Worm (Caenorhabditis elegans): ENCODE results near the gene pes-4.
A peak's percentile ranks its signal among the peaks of the same experiment; 100 is the strongest.

pes-4 gene

DNA sequence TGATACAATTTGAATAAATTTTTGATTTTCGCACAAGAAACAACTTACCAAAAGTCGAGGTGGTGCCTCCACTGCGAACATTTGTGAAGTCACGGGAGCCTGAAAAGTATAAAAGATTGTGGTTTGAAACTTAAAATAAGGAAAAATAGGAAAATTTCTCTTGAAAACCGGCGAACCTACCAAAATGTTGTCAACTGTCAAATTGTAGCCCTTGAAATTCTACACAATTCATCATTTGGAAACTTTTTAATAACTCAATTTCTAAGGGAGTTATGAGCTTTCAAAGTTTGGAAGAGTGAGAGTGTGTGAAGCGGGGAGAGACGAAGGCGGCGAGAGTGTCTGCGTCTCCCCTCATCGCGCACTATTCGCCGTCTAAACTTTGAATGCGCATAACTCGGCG, at the start of gene pes-4:
pes-4 (minus strand) TSS at position 101 of the 400 bp plus-strand sequence.
- TF ChIP-seq ceh-45 (GFP tag; IDR thresholded peaks at IDR 0.05), result no peak
- TF ChIP-seq tbx-7 (tag; optimal IDR thresholded peaks at IDR 0.05), result no peak
- no peak for TF ChIP-seq ceh-34 (tag; optimal IDR thresholded peaks at IDR 0.05)
- no peak for TF ChIP-seq F13H6.1 (tag; optimal IDR thresholded peaks at IDR 0.05)
- TF ChIP-seq ceh-30 (tag; optimal IDR thresholded peaks at IDR 0.05), result no peak
- no peak for TF ChIP-seq sdc-2 (tag; optimal IDR thresholded peaks at IDR 0.05)
- no peak for TF ChIP-seq ets-4 (tag; optimal IDR thresholded peaks at IDR 0.05)
- no peak for TF ChIP-seq eyg-1 (tag; optimal IDR thresholded peaks at IDR 0.05)
- TF ChIP-seq lin-11 (tag; optimal IDR thresholded peaks at IDR 0.05), result no peak
- no peak for TF ChIP-seq dmd-4 (tag; optimal IDR thresholded peaks at IDR 0.05; ENCODE audit: borderline replicate concordance)
- no peak for TF ChIP-seq pros-1 (tag; optimal IDR thresholded peaks at IDR 0.05)
- no peak for TF ChIP-seq ceh-31 (tag; optimal IDR thresholded peaks at IDR 0.05)
- no peak for TF ChIP-seq unc-55 (GFP tag; optimal IDR thresholded peaks at IDR 0.05)

DNA sequence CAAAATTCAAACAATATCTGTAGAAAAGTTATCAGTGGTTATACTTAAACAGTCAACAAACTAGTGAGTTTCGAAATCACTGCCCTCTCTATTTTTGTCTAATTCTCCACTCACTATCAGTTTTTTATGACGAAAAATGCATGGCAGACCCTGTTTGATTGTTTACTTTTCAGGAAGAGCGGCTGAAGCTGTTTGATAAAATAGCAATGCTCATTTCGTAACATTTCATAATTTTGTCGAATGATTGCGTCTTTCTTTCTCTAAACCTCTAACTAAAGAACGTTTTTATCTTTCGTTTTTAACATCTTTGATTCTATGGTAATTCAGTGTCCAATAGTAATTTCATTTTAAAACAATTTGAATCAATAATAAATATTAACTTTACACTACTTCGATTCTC, 49.1 kb upstream of the pes-4 start:
- TF ChIP-seq ceh-24 (tag; optimal IDR thresholded peaks at IDR 0.05) (no peak), elt-2 (tag; optimal IDR thresholded peaks at IDR 0.05) (peak; percentile 43), pag-3 (tag; optimal IDR thresholded peaks at IDR 0.05; ENCODE audit: borderline replicate concordance) (no peak), K02D7.2 (tag; optimal IDR thresholded peaks at IDR 0.05) (no peak), pat-9 (tag; optimal IDR thresholded peaks at IDR 0.05) (no peak), pqm-1 (tag; optimal IDR thresholded peaks at IDR 0.05) (peak; percentile 45)

DNA sequence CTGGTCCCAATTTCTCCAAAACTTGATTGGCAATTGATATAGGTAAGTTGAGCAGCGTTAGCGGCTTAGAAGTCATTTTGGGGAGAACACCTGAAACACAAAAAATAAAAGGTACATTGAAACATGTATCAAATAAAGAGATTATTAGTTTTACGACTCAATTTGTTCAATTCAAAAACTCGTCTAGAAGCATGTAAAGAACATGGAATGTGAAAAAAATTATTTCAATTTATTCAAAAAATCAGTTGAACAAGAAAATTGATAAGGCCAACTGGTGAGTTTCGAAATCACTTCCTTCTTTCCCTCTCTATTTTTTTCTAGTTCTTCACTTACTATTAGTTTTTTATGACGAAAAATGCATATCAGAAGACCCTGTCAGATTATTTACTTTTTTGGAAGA, 45.4 kb upstream of the pes-4 start, which contains the start of gene fbxa-30:
fbxa-30 (minus strand) TSS at position 101 of the 400 bp plus-strand sequence.
- TF ChIP-seq unc-3 (GFP tag; conservative IDR thresholded peaks at IDR 0.05) (no peak), unc-3 (tag; optimal IDR thresholded peaks at IDR 0.05) (no peak), odd-2 (tag; optimal IDR thresholded peaks at IDR 0.05) (no peak), pha-4 (tag; optimal IDR thresholded peaks at IDR 0.05) (no peak), ama-1 (optimal IDR thresholded peaks at IDR 0.05) (no peak), ceh-18 (tag; optimal IDR thresholded peaks at IDR 0.05) (no peak), hlh-6 (tag; optimal IDR thresholded peaks at IDR 0.05) (no peak), tbx-7 (tag; optimal IDR thresholded peaks at IDR 0.05) (no peak), ets-4 (tag; optimal IDR thresholded peaks at IDR 0.05) (no peak), F13H6.1 (tag; optimal IDR thresholded peaks at IDR 0.05) (no peak), pha-2 (tag; optimal IDR thresholded peaks at IDR 0.05) (no peak), ceh-2 (tag; optimal IDR thresholded peaks at IDR 0.05) (no peak)

DNA sequence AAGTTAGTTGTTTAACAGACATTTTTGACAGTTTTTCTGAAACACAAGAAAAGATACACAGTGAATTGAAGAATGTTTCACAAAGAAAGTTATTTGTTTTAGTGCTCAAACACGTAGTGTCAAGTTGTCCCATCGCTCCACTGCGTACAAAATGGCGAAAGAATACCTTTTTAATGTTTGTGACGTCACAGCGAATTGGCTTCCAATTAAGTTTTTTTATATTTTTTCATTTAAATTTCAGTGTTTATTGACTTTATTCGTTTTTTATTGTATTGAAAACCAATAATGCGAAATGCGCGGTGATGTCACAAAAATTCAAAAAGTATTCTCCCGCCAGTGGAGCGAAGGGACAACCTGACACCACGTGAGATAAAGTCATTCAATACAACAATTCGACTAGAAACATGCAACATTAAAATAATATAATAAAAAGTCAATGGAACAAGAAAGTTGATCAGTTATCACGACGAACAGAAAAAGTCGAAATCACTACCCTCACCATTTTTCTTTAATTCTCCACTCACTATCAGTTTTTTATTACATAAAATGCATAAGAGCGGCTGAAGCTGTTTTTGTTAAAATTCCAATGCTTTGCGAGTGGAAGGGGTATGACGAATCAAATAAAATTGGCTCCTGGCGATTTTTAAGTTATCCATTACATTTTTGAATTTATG, 43.7 kb upstream of the pes-4 start, which contains the start of gene fbxa-29:
fbxa-29 (minus strand) TSS at position 51 of the 674 bp plus-strand sequence.
- TF ChIP-seq che-1 (tag; optimal IDR thresholded peaks at IDR 0.05) (no peak), ceh-30 (tag; optimal IDR thresholded peaks at IDR 0.05) (no peak), eyg-1 (tag; optimal IDR thresholded peaks at IDR 0.05) (no peak), syd-9 (tag; optimal IDR thresholded peaks at IDR 0.05) (no peak), T23F11.4 (GFP tag; optimal IDR thresholded peaks at IDR 0.05) (no peak), tbx-2 (tag; optimal IDR thresholded peaks at IDR 0.05) (no peak), pros-1 (tag; optimal IDR thresholded peaks at IDR 0.05) (no peak), dve-1 (tag; optimal IDR thresholded peaks at IDR 0.05) (no peak), C08G9.2 (tag; optimal IDR thresholded peaks at IDR 0.05) (no peak), sox-2 (GFP tag; IDR thresholded peaks at IDR 0.05) (no peak), odd-2 (tag; optimal IDR thresholded peaks at IDR 0.05) (no peak), hlh-6 (tag; optimal IDR thresholded peaks at IDR 0.05) (no peak), pqm-1 (tag; optimal IDR thresholded peaks at IDR 0.05) (no peak), unc-86 (tag; optimal IDR thresholded peaks at IDR 0.05) (no peak), unc-55 (GFP tag; optimal IDR thresholded peaks at IDR 0.05) (no peak), dmd-4 (tag; optimal IDR thresholded peaks at IDR 0.05; ENCODE audit: borderline replicate concordance) (no peak), gmeb-2 (tag; optimal IDR thresholded peaks at IDR 0.05) (no peak), ama-1 (optimal IDR thresholded peaks at IDR 0.05) (no peak), rnt-1 (tag; optimal IDR thresholded peaks at IDR 0.05) (no peak)

All from whole organism, late embryonic.